Worm (Caenorhabditis elegans): ENCODE measurements around the gene cyp-33C12.

DNA sequence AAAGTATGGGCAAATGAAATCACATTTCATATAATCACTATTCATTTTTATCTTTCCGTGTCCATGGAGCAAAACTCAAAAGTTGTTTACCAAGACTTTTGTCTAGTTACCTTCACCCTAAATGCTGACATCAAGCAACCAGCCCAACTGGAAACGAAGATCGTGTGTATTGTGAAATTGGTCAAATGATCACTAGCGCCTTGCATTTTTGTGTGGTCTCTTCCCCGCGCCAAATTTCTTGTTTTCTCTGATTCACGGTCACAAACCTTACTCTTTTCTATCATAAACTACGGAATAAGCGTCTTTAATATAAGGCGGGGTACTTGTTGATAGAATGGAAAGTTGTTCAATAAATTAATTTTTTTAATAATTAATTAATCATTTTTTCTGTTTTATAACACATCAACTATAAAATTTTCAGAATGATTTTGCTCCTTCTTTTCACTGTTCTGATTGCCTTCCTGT lies 46.0 kb upstream of the cyp-33C12 start, which contains the start of gene cyp-33C7:
- TF ChIP-seq R02D3.7 (tag; optimal IDR thresholded peaks at IDR 0.05) (no peak), mdl-1 (tag; optimal IDR thresholded peaks at IDR 0.05) (no peak), fos-1 (tag; optimal IDR thresholded peaks at IDR 0.05) (peak; percentile 81), elt-3 (tag; optimal IDR thresholded peaks at IDR 0.05) (no peak), unc-55 (GFP tag; optimal IDR thresholded peaks at IDR 0.05) (no peak)
